Worm (Caenorhabditis elegans) whole organism, L3 larva: ENCODE data around the gene srt-32.

Source experiments
- R02D3.7 ChIP-seq: fragments of 150-350 bp; optimal IDR thresholded peaks from 2 replicates; lab custom pipeline; 2014; ENCODE audit warnings: missing biosample characterization, missing genetic modification characterization
- ZK546.5 ChIP-seq: sonication (generic microtip); optimal IDR thresholded peaks from 2 replicates; lab custom pipeline; 2017; ENCODE audit warnings: missing biosample characterization, missing genetic modification characterization
- ama-1 ChIP-seq: fragments of 150-350 bp; optimal IDR thresholded peaks from 2 replicates; lab custom pipeline; 2018
- ceh-28 ChIP-seq: fragments of 150-350 bp; optimal IDR thresholded peaks from 2 replicates; lab custom pipeline; 2014; ENCODE audit warnings: missing biosample characterization, missing genetic modification reagents, missing genetic modification characterization
- egl-27 ChIP-seq: sonication (generic microtip); optimal IDR thresholded peaks from 4 replicates; lab custom pipeline; 2017; ENCODE audit warnings: missing biosample characterization, missing genetic modification reagents, missing genetic modification characterization
- egl-5 ChIP-seq: fragments of 150-350 bp; optimal IDR thresholded peaks from 2 replicates; lab custom pipeline; 2017; ENCODE audit warnings: missing biosample characterization, missing genetic modification reagents, missing genetic modification characterization, inconsistent platforms
- elt-1 ChIP-seq: fragments of 150-350 bp; optimal IDR thresholded peaks from 2 replicates; lab custom pipeline; 2014; ENCODE audit warnings: missing biosample characterization, missing genetic modification characterization
- elt-2 ChIP-seq: sonication (generic microtip); optimal IDR thresholded peaks from 2 replicates; lab custom pipeline; 2016; ENCODE audit warnings: missing genetic modification reagents, mild to moderate bottlenecking, missing genetic modification characterization, missing compliant biosample characterization
- fkh-10 ChIP-seq: sonication (generic microtip); optimal IDR thresholded peaks from 2 replicates; lab custom pipeline; 2017; ENCODE audit warnings: missing biosample characterization, missing genetic modification reagents, missing genetic modification characterization
- hmg-11 ChIP-seq: sonication (generic microtip); optimal IDR thresholded peaks from 2 replicates; lab custom pipeline; 2016; ENCODE audit warnings: missing genetic modification characterization, missing compliant biosample characterization
- jun-1 ChIP-seq: fragments of 150-350 bp; optimal IDR thresholded peaks from 2 replicates; lab custom pipeline; 2014; ENCODE audit warnings: missing biosample characterization, missing genetic modification reagents, missing genetic modification characterization
- lin-15B ChIP-seq: fragments of 150-350 bp; optimal IDR thresholded peaks from 2 replicates; lab custom pipeline; 2014; ENCODE audit warnings: missing biosample characterization, missing genetic modification characterization
- mml-1 ChIP-seq: fragments of 150-350 bp; sonication (generic microtip); optimal IDR thresholded peaks from 3 replicates; lab custom pipeline; 2014; ENCODE audit warnings: missing biosample characterization, missing genetic modification characterization
- nhr-23 ChIP-seq: fragments of 150-350 bp; optimal IDR thresholded peaks from 2 replicates; lab custom pipeline; 2014; ENCODE audit warnings: missing biosample characterization, missing genetic modification reagents, missing genetic modification characterization
- nhr-237 ChIP-seq: fragments of 150-350 bp; optimal IDR thresholded peaks from 2 replicates; lab custom pipeline; 2014; ENCODE audit warnings: missing biosample characterization, missing genetic modification characterization
- nhr-28 ChIP-seq: fragments of 150-350 bp; optimal IDR thresholded peaks from 2 replicates; lab custom pipeline; 2014; ENCODE audit warnings: missing biosample characterization, missing genetic modification characterization
- snpc-4 ChIP-seq: fragments of 150-350 bp; optimal IDR thresholded peaks from 2 replicates; lab custom pipeline; 2014; ENCODE audit warnings: missing biosample characterization, missing genetic modification characterization
- tbx-2 ChIP-seq: sonication (generic microtip); optimal IDR thresholded peaks from 2 replicates; lab custom pipeline; 2016; ENCODE audit warnings: mild to moderate bottlenecking, missing genetic modification characterization, missing compliant biosample characterization
- unc-39 ChIP-seq: sonication (generic microtip); optimal IDR thresholded peaks from 4 replicates; lab custom pipeline; 2017; ENCODE audit warnings: missing biosample characterization, missing genetic modification characterization
- unc-62 ChIP-seq: fragments of 150-350 bp; sonication (generic microtip); optimal IDR thresholded peaks from 4 replicates; lab custom pipeline; 2014; ENCODE audit warnings: missing biosample characterization, missing genetic modification reagents, missing genetic modification characterization
- zag-1 ChIP-seq: fragments of 150-350 bp; optimal IDR thresholded peaks from 2 replicates; lab custom pipeline; 2014; ENCODE audit warnings: missing biosample characterization, missing genetic modification characterization

Gene srt-32

ce11 chrV:14597681-14598184 lies 38.3 kb downstream of the srt-32 start, which contains the start of gene R11H6.2 (continued):
- TF ChIP-seq mml-1 (tag; lab: Kevin White, UChicago): no peak
- peak; percentile 16 for TF ChIP-seq elt-2
- no peak for TF ChIP-seq zag-1 (tag; lab: Kevin White, UChicago)

- TF ChIP-seq egl-27 (tag; lab: Kevin White, UChicago) (no peak), unc-39 (no peak), lin-15B (no peak), ama-1 (lab: Kevin White, UChicago) (no peak), nhr-28 (no peak), zag-1 (tag; lab: Kevin White, UChicago) (no peak), nhr-23 (tag; lab: Kevin White, UChicago) (no peak), snpc-4 (tag; lab: Kevin White, UChicago) (no peak), ZK546.5 (tag; lab: Kevin White, UChicago) (no peak), jun-1 (tag; lab: Kevin White, UChicago) (no peak)
- TF ChIP-seq, all 47 proteins: peak for 0
These were observed 40.6 kb downstream of the srt-32 start, which contains the start of gene glb-22 for ce11 chrV:14599972-14600371. Gene glb-22, plus strand, starts transcription at chrV:14600272.

- TF ChIP-seq unc-62 (GFP tag; lab: Kevin White, UChicago) (no peak), elt-1 (tag; lab: Kevin White, UChicago) (peak; percentile 66)
These were observed 44.3 kb downstream of the srt-32 start for ce11 chrV:14603755-14604154.

ce11 chrV:14609643-14610042 lies 50.2 kb downstream of the srt-32 start, which contains the start of gene R11H6.4:
Gene R11H6.4, plus strand, starts transcription at chrV:14609943.
- TF ChIP-seq jun-1 (tag; lab: Kevin White, UChicago) (no peak), egl-5 (tag; lab: Kevin White, UChicago) (no peak)

ce11 chrV:14610781-14611180 lies 51.4 kb downstream of the srt-32 start:
- TF ChIP-seq zag-1 (tag; lab: Kevin White, UChicago) (no peak), nhr-28 (no peak), egl-5 (tag; lab: Kevin White, UChicago) (no peak), lin-15B (no peak), fkh-10 (GFP tag; lab: Kevin White, UChicago) (no peak), R02D3.7 (tag; lab: Kevin White, UChicago) (no peak), ceh-28 (tag; lab: Kevin White, UChicago) (no peak), unc-62 (GFP tag; lab: Kevin White, UChicago) (no peak), nhr-237 (tag; lab: Kevin White, UChicago) (no peak), tbx-2 (tag; lab: Kevin White, UChicago) (no peak), hmg-11 (tag; lab: Kevin White, UChicago) (no peak)
